Worm (Caenorhabditis elegans): ENCODE results near the gene ZC477.2.

Gene ZC477.2

DNA sequence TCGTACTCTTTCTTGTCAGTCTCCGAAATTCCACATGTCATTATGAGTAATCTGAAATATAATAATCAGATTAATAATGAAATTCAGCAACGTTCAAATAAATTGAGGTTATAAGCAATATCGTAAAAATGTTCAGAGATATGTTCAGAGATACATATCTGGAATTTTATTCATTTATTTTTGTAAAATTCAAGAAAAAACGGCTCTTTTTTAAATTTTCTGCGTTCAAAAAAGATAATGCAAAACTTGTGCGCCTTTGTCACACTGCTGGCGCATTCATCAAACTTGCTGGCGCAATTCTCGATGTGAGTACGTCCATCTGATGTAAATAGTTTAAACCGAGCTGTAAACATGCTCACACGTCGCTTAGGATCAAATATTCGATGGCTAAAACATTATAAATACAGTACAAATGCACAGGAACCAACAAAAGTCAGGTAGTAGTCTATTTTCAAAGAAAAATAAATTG, 4.7 kb upstream of the ZC477.2 start, which contains the start of the genes rde-8 and ZC477.3 (continued):
- peak; percentile 79 to 86 for TF ChIP-seq lin-35 (GFP tag; optimal IDR thresholded peaks at IDR 0.05)
- peak; percentile 85 to 86 for TF ChIP-seq lsy-2 (tag; optimal IDR thresholded peaks at IDR 0.05)
- TF ChIP-seq ceh-82 (tag; optimal IDR thresholded peaks at IDR 0.05): peak; percentile 46 to 85 (median 55)
- TF ChIP-seq Y116A8C.19 (tag; optimal IDR thresholded peaks at IDR 0.05; ENCODE audit: borderline replicate concordance): no peak
- peak; percentile 85 for TF ChIP-seq irx-1 (tag; optimal IDR thresholded peaks at IDR 0.05)
- peak; percentile 9 for TF ChIP-seq fos-1 (tag; optimal IDR thresholded peaks at IDR 0.05)
- peak; percentile 17 for TF ChIP-seq ama-1 (optimal IDR thresholded peaks at IDR 0.05)
- TF ChIP-seq sup-37 (GFP tag; optimal IDR thresholded peaks at IDR 0.05): peak; percentile 53
- peak in 2 of 6 experiments; percentile 0 to 3 for TF ChIP-seq elt-3 (tag; optimal IDR thresholded peaks at IDR 0.05)
- no peak for TF ChIP-seq ceh-8 (GFP tag; optimal IDR thresholded peaks at IDR 0.05)
- peak; percentile 85 for TF ChIP-seq tbx-2 (tag; optimal IDR thresholded peaks at IDR 0.05)
- TF ChIP-seq mab-9 (GFP tag; IDR thresholded peaks at IDR 0.05): peak; percentile 23; the same call in 1 of the 2 replicates
- no peak for TF ChIP-seq sptf-1 (tag; optimal IDR thresholded peaks at IDR 0.05)
- TF ChIP-seq elt-2 (tag; optimal IDR thresholded peaks at IDR 0.05): peak; percentile 52
- TF ChIP-seq unc-98 (GFP tag; IDR thresholded peaks at IDR 0.05): no peak
- TF ChIP-seq lin-15B (tag; optimal IDR thresholded peaks at IDR 0.05): peak; percentile 44
- peak; percentile 48 for TF ChIP-seq F16B12.6 (tag; optimal IDR thresholded peaks at IDR 0.05)
- TF ChIP-seq fkh-10 (GFP tag; optimal IDR thresholded peaks at IDR 0.05): no peak
- TF ChIP-seq lin-39 (tag; optimal IDR thresholded peaks at IDR 0.05): peak; percentile 64
- peak; percentile 35 for TF ChIP-seq efl-3 (GFP tag; optimal IDR thresholded peaks at IDR 0.05)
- peak; percentile 90 for TF ChIP-seq snu-23 (GFP tag; optimal IDR thresholded peaks at IDR 0.05)
- TF ChIP-seq aly-2 (tag; optimal IDR thresholded peaks at IDR 0.05): peak; percentile 57
- TF ChIP-seq egl-27 (tag; optimal IDR thresholded peaks at IDR 0.05): no peak
- TF ChIP-seq ceh-88 (GFP tag; IDR thresholded peaks at IDR 0.05): peak; percentile 38
- TF ChIP-seq mdl-1 (tag; optimal IDR thresholded peaks at IDR 0.05): peak in 1 of 2 experiments; percentile 62
- peak in 1 of 2 experiments; percentile 19 for TF ChIP-seq ztf-11 (tag; optimal IDR thresholded peaks at IDR 0.05)
- peak; percentile 71 for TF ChIP-seq C16A3.4 (tag; optimal IDR thresholded peaks at IDR 0.05)
- peak; percentile 5 for TF ChIP-seq nhr-77 (tag; optimal IDR thresholded peaks at IDR 0.05)
- peak; percentile 37 for TF ChIP-seq nhr-11 (tag; optimal IDR thresholded peaks at IDR 0.05)
- peak; percentile 89 for TF ChIP-seq rnt-1 (tag; optimal IDR thresholded peaks at IDR 0.05)
- peak; percentile 94 for TF ChIP-seq mep-1 (tag; optimal IDR thresholded peaks at IDR 0.05)
- peak; percentile 78 for TF ChIP-seq nhr-19 (GFP tag; conservative IDR thresholded peaks at IDR 0.05)
- TF ChIP-seq C04F5.9 (tag; optimal IDR thresholded peaks at IDR 0.05): no peak
- peak; percentile 81 for TF ChIP-seq nhr-20 (tag; optimal IDR thresholded peaks at IDR 0.05)
- TF ChIP-seq snpc-4 (tag; optimal IDR thresholded peaks at IDR 0.05): peak; percentile 80
- TF ChIP-seq lin-13 (GFP tag; optimal IDR thresholded peaks at IDR 0.05): peak; percentile 34
- peak; percentile 82 for TF ChIP-seq xbp-1 (tag; optimal IDR thresholded peaks at IDR 0.05)
- TF ChIP-seq hpl-2 (GFP tag; optimal IDR thresholded peaks at IDR 0.05): no peak
- peak; percentile 57 for TF ChIP-seq blmp-1 (tag; optimal IDR thresholded peaks at IDR 0.05)
- TF ChIP-seq nhr-84 (tag; optimal IDR thresholded peaks at IDR 0.05): no peak
- TF ChIP-seq ztf-4 (tag; optimal IDR thresholded peaks at IDR 0.05): no peak
- peak; percentile 58 for TF ChIP-seq fkh-4 (tag; optimal IDR thresholded peaks at IDR 0.05; ENCODE audit: borderline replicate concordance)
- no peak for TF ChIP-seq nhr-12 (tag; optimal IDR thresholded peaks at IDR 0.05)
- peak; percentile 48 for TF ChIP-seq fkh-8 (tag; optimal IDR thresholded peaks at IDR 0.05)
- TF ChIP-seq grh-1 (GFP tag; IDR thresholded peaks at IDR 0.05): peak; percentile 67
